Fruit fly (Drosophila melanogaster) whole organism, prepupa: ENCODE results near the gene tkv.
A peak's percentile ranks its signal among the peaks of the same experiment; 100 is the strongest.

Experiments
- Blimp-1 ChIP-seq: fragments of 200-800 bp; sonication (Bioruptor generic); optimal IDR thresholded peaks from 3 replicates; lab custom pipeline; 2017; ENCODE audit warnings: missing biosample characterization, missing genetic modification characterization, mild to moderate bottlenecking, moderate library complexity, missing genetic modification reagents
- CG10669 ChIP-seq: fragments of 200-800 bp; sonication (Bioruptor generic); optimal IDR thresholded peaks from 3 replicates; lab custom pipeline; 2018; ENCODE audit warnings: missing biosample characterization, mild to moderate bottlenecking, missing genetic modification characterization, moderate library complexity
- CG11294 ChIP-seq: fragments of 200-800 bp; sonication (Bioruptor generic); IDR thresholded peaks from 2 replicates; pipeline ENCODE4 v1.3.6; 2022; ENCODE audit warnings: missing biosample characterization, missing genetic modification characterization
- CG11762 ChIP-seq: fragments of 200-800 bp; sonication (Bioruptor generic); optimal IDR thresholded peaks from 3 replicates; lab custom pipeline; 2016; ENCODE audit warnings: missing biosample characterization, missing genetic modification characterization; ENCODE audit not compliant: insufficient read depth
- CG11902 ChIP-seq: fragments of 200-800 bp; sonication (Bioruptor generic); optimal IDR thresholded peaks from 3 replicates; lab custom pipeline; 2016; ENCODE audit warnings: missing biosample characterization, missing genetic modification characterization
- CG1621 ChIP-seq: fragments of 200-800 bp; sonication (Bioruptor generic); optimal IDR thresholded peaks from 3 replicates; lab custom pipeline; 2018; ENCODE audit warnings: missing biosample characterization, mild to moderate bottlenecking, missing genetic modification characterization
- CG16779 ChIP-seq: fragments of 200-800 bp; sonication (Bioruptor generic); optimal IDR thresholded peaks from 3 replicates; lab custom pipeline; 2017; ENCODE audit warnings: missing biosample characterization, mild to moderate bottlenecking, missing genetic modification characterization
- CG3032 ChIP-seq: fragments of 200-800 bp; optimal IDR thresholded peaks from 2 replicates; lab custom pipeline; 2019; ENCODE audit warnings: missing biosample characterization, mild to moderate bottlenecking, missing genetic modification characterization, moderate library complexity
- CG34406 ChIP-seq: fragments of 200-800 bp; sonication (Bioruptor generic); optimal IDR thresholded peaks from 3 replicates; lab custom pipeline; 2016; ENCODE audit warnings: missing biosample characterization, missing genetic modification characterization
- CG3919 ChIP-seq: fragments of 200-800 bp; sonication (Bioruptor generic); optimal IDR thresholded peaks from 3 replicates; lab custom pipeline; 2016; ENCODE audit warnings: missing biosample characterization, missing genetic modification characterization
- CG4318 ChIP-seq: fragments of 200-800 bp; sonication (Bioruptor generic); optimal IDR thresholded peaks from 3 replicates; lab custom pipeline; 2017; ENCODE audit warnings: missing biosample characterization, mild to moderate bottlenecking, missing genetic modification characterization
- CG6276 ChIP-seq: fragments of 200-800 bp; sonication (Bioruptor generic); optimal IDR thresholded peaks from 2 replicates; lab custom pipeline; 2017; ENCODE audit warnings: missing biosample characterization, mild to moderate bottlenecking, missing genetic modification characterization
- CG6808 ChIP-seq: fragments of 200-800 bp; sonication (Bioruptor generic); optimal IDR thresholded peaks from 3 replicates; lab custom pipeline; 2017; ENCODE audit warnings: missing biosample characterization, missing genetic modification characterization, mild to moderate bottlenecking, moderate library complexity, missing genetic modification reagents
- CG6854 ChIP-seq: fragments of 200-800 bp; sonication (Bioruptor generic); optimal IDR thresholded peaks from 2 replicates; lab custom pipeline; 2017; ENCODE audit warnings: missing biosample characterization, mild to moderate bottlenecking, missing genetic modification characterization
- CG7368 ChIP-seq: fragments of 200-800 bp; sonication (Bioruptor generic); optimal IDR thresholded peaks from 3 replicates; lab custom pipeline; 2016; ENCODE audit warnings: missing biosample characterization, missing genetic modification characterization
- CG9139 ChIP-seq: fragments of 200-800 bp; sonication (Bioruptor generic); optimal IDR thresholded peaks from 3 replicates; lab custom pipeline; 2017; ENCODE audit warnings: missing biosample characterization, mild to moderate bottlenecking, missing genetic modification characterization
- Eip75B ChIP-seq: fragments of 200-800 bp; sonication (Bioruptor generic); optimal IDR thresholded peaks from 3 replicates; lab custom pipeline; 2016; ENCODE audit warnings: missing biosample characterization, missing genetic modification characterization
- Eip93F ChIP-seq: fragments of 200-800 bp; sonication (Bioruptor generic); optimal IDR thresholded peaks from 2 replicates; lab custom pipeline; 2016; ENCODE audit warnings: missing biosample characterization, mild to moderate bottlenecking, missing genetic modification characterization
- Ets21C ChIP-seq: fragments of 200-800 bp; sonication (Bioruptor generic); optimal IDR thresholded peaks from 3 replicates; lab custom pipeline; 2016; ENCODE audit warnings: missing biosample characterization, missing genetic modification characterization
- Ets96B ChIP-seq: fragments of 200-800 bp; optimal IDR thresholded peaks from 2 replicates; lab custom pipeline; 2019; ENCODE audit warnings: missing biosample characterization, mild to moderate bottlenecking, missing genetic modification characterization, moderate library complexity
- Hr39 ChIP-seq: fragments of 200-800 bp; sonication (Bioruptor generic); optimal IDR thresholded peaks from 2 replicates; lab custom pipeline; 2016; ENCODE audit warnings: missing biosample characterization, missing genetic modification characterization
- Hr4 ChIP-seq: fragments of 200-800 bp; sonication (Bioruptor generic); optimal IDR thresholded peaks from 3 replicates; lab custom pipeline; 2016; ENCODE audit warnings: missing biosample characterization, missing genetic modification characterization
- Lpt ChIP-seq: fragments of 200-800 bp; sonication (Bioruptor generic); optimal IDR thresholded peaks from 3 replicates; lab custom pipeline; 2016; ENCODE audit warnings: missing biosample characterization, missing genetic modification characterization
- Met ChIP-seq: fragments of 200-800 bp; sonication (Bioruptor generic); optimal IDR thresholded peaks from 3 replicates; lab custom pipeline; 2016; ENCODE audit warnings: missing biosample characterization, missing genetic modification characterization
- OdsH ChIP-seq: fragments of 200-800 bp; sonication (Bioruptor generic); optimal IDR thresholded peaks from 3 replicates; lab custom pipeline; 2016; ENCODE audit warnings: missing biosample characterization, missing genetic modification characterization
- Smox ChIP-seq: fragments of 200-800 bp; sonication (Bioruptor generic); optimal IDR thresholded peaks from 3 replicates; lab custom pipeline; 2016; ENCODE audit warnings: missing biosample characterization, missing genetic modification characterization
- Sox102F ChIP-seq: fragments of 200-800 bp; sonication (Bioruptor generic); optimal IDR thresholded peaks from 2 replicates; lab custom pipeline; 2016; ENCODE audit warnings: missing biosample characterization, mild to moderate bottlenecking, missing genetic modification characterization
- Sox14 ChIP-seq: fragments of 200-800 bp; sonication (Bioruptor generic); optimal IDR thresholded peaks from 3 replicates; lab custom pipeline; 2016; ENCODE audit warnings: missing biosample characterization, missing genetic modification characterization
- Sox15 ChIP-seq: fragments of 200-800 bp; sonication (Bioruptor generic); optimal IDR thresholded peaks from 3 replicates; lab custom pipeline; 2016; ENCODE audit warnings: missing biosample characterization, missing genetic modification characterization
- achi ChIP-seq: fragments of 200-800 bp; sonication (Bioruptor generic); optimal IDR thresholded peaks from 3 replicates; lab custom pipeline; 2016; ENCODE audit warnings: missing biosample characterization, missing genetic modification characterization
- acj6 ChIP-seq: fragments of 200-800 bp; sonication (Bioruptor generic); optimal IDR thresholded peaks from 3 replicates; lab custom pipeline; 2016; ENCODE audit warnings: missing biosample characterization, missing genetic modification characterization
- cyc ChIP-seq: fragments of 200-800 bp; sonication (Bioruptor generic); optimal IDR thresholded peaks from 3 replicates; lab custom pipeline; 2016; ENCODE audit warnings: missing biosample characterization, missing genetic modification characterization
- dac ChIP-seq: fragments of 200-800 bp; sonication (Bioruptor generic); optimal IDR thresholded peaks from 2 replicates; lab custom pipeline; 2017; ENCODE audit warnings: missing biosample characterization, mild to moderate bottlenecking, missing genetic modification characterization
- dsx ChIP-seq: fragments of 200-800 bp; optimal IDR thresholded peaks from 3 replicates; lab custom pipeline; 2019; ENCODE audit warnings: missing biosample characterization, mild to moderate bottlenecking, missing genetic modification characterization, moderate library complexity; ENCODE audit not compliant: poor library complexity, severe bottlenecking
- eg ChIP-seq: fragments of 200-800 bp; sonication (Bioruptor generic); IDR thresholded peaks from 3 replicates; pipeline ENCODE4 v1.3.6; 2022; ENCODE audit warnings: missing biosample characterization, missing genetic modification characterization
- esn ChIP-seq: fragments of 200-800 bp; sonication (Bioruptor generic); optimal IDR thresholded peaks from 2 replicates; lab custom pipeline; 2016; ENCODE audit warnings: missing biosample characterization, mild to moderate bottlenecking, missing genetic modification characterization, moderate library complexity
- fkh ChIP-seq: fragments of 200-800 bp; sonication (Bioruptor generic); optimal IDR thresholded peaks from 3 replicates; lab custom pipeline; 2017; ENCODE audit warnings: missing biosample characterization, mild to moderate bottlenecking, missing genetic modification characterization, moderate library complexity
- lz ChIP-seq: fragments of 200-800 bp; sonication (Bioruptor generic); optimal IDR thresholded peaks from 3 replicates; lab custom pipeline; 2016; ENCODE audit warnings: missing biosample characterization, missing genetic modification characterization
- net ChIP-seq: fragments of 200-800 bp; sonication (Bioruptor generic); optimal IDR thresholded peaks from 3 replicates; lab custom pipeline; 2016; ENCODE audit warnings: missing biosample characterization, missing genetic modification characterization
- pdm3 ChIP-seq: fragments of 200-800 bp; sonication (Bioruptor generic); optimal IDR thresholded peaks from 3 replicates; lab custom pipeline; 2016; ENCODE audit warnings: missing biosample characterization, missing genetic modification characterization
- salr ChIP-seq, 2 experiments: fragments of 200-800 bp; sonication (Bioruptor generic); optimal IDR thresholded peaks; 3 replicates each; lab custom pipeline; 2016 to 2018; ENCODE audit warnings: missing biosample characterization in 2 of 2, missing genetic modification characterization in 2 of 2, mild to moderate bottlenecking in 1 of 2
- spab ChIP-seq: fragments of 200-800 bp; sonication (Bioruptor generic); optimal IDR thresholded peaks from 2 replicates; lab custom pipeline; 2017; ENCODE audit warnings: missing biosample characterization, mild to moderate bottlenecking, missing genetic modification characterization, missing genetic modification reagents
- ss ChIP-seq, 2 experiments: fragments of 200-800 bp; sonication (Bioruptor generic); optimal IDR thresholded peaks; 2 replicates in 1 of 2; 3 replicates in 1 of 2; lab custom pipeline; 2017 to 2018; ENCODE audit warnings: mild to moderate bottlenecking in 2 of 2, missing biosample characterization in 2 of 2, missing genetic modification characterization in 2 of 2, moderate library complexity in 1 of 2
- svp ChIP-seq: fragments of 200-800 bp; sonication (Bioruptor generic); peaks from one replicate; lab custom pipeline; 2016; ENCODE audit warnings: missing biosample characterization, missing genetic modification characterization
- vri ChIP-seq: fragments of 200-800 bp; sonication (Bioruptor generic); optimal IDR thresholded peaks from 3 replicates; lab custom pipeline; 2016; ENCODE audit warnings: missing biosample characterization, mild to moderate bottlenecking, missing genetic modification characterization

Gene tkv

dm6 chr2L:5294392-5295244 lies 23.4 kb upstream of the tkv start (continued):
- TF ChIP-seq ss (GFP tag; optimal IDR thresholded peaks at IDR 0.05; lab: Kevin White, UChicago) = peak; percentile 53 to 72
- peak; percentile 17 for TF ChIP-seq achi (GFP tag; lab: Kevin White, UChicago)
- TF ChIP-seq pdm3 (GFP tag; lab: Kevin White, UChicago) = no peak
- TF ChIP-seq CG16779 (tag; lab: Kevin White, UChicago) = peak; percentile 24
- TF ChIP-seq Smox = peak; percentile 17
- TF ChIP-seq Sox15 (GFP tag; lab: Kevin White, UChicago) = no peak
- peak; percentile 73 for TF ChIP-seq dsx (GFP tag; lab: Kevin White, UChicago)
- peak; percentile 41 for TF ChIP-seq Eip93F
- TF ChIP-seq CG3032 (tag; lab: Kevin White, UChicago) = peak; percentile 4
- peak; percentile 10 for TF ChIP-seq Met (GFP tag; lab: Kevin White, UChicago)
- peak; percentile 55 for TF ChIP-seq CG6854
- TF ChIP-seq CG6808 (GFP tag; lab: Kevin White, UChicago) = peak; percentile 41
- TF ChIP-seq Sox14 = peak; percentile 99

- TF ChIP-seq svp (GFP tag; lab: Kevin White, UChicago) = peak; percentile 99
- peak; percentile 93 for TF ChIP-seq Ets21C (GFP tag; lab: Kevin White, UChicago)
- peak; percentile 70 for TF ChIP-seq fkh (GFP tag; lab: Kevin White, UChicago)
- peak; percentile 93 to 97 for TF ChIP-seq ss (GFP tag; optimal IDR thresholded peaks at IDR 0.05; lab: Kevin White, UChicago)
- TF ChIP-seq Sox102F (GFP tag; lab: Kevin White, UChicago) = peak; percentile 96
- peak; percentile 94 for TF ChIP-seq CG1621 (tag; lab: Kevin White, UChicago)
- peak; percentile 96 for TF ChIP-seq acj6
- peak; percentile 86 for TF ChIP-seq CG6854
- TF ChIP-seq CG11902 (GFP tag; lab: Kevin White, UChicago) = peak; percentile 86
- peak; percentile 92 for TF ChIP-seq eg (GFP tag; lab: Robert Waterston, UW)
- peak; percentile 99 for TF ChIP-seq Ets96B (tag; lab: Kevin White, UChicago)
- TF ChIP-seq esn (GFP tag; lab: Kevin White, UChicago) = peak; percentile 96
- TF ChIP-seq CG10669 (GFP tag; lab: Kevin White, UChicago) = peak; percentile 97
- peak; percentile 97 for TF ChIP-seq Eip75B (GFP tag; lab: Kevin White, UChicago)
- peak; percentile 91 for TF ChIP-seq cyc
- peak; percentile 95 for TF ChIP-seq CG9139 (GFP tag; lab: Kevin White, UChicago)
- peak; percentile 94 for TF ChIP-seq Smox
- peak; percentile 94 for TF ChIP-seq achi (GFP tag; lab: Kevin White, UChicago)
- TF ChIP-seq CG6808 (GFP tag; lab: Kevin White, UChicago) = peak; percentile 96
- peak; percentile 82 to 86 for TF ChIP-seq salr (GFP tag; optimal IDR thresholded peaks at IDR 0.05; lab: Kevin White, UChicago)
- peak; percentile 91 for TF ChIP-seq CG11762 (GFP tag; lab: Kevin White, UChicago)
- peak; percentile 96 for TF ChIP-seq lz (GFP tag; lab: Kevin White, UChicago)
- TF ChIP-seq Hr4 = peak; percentile 89
- TF ChIP-seq pdm3 (GFP tag; lab: Kevin White, UChicago) = peak; percentile 96
- TF ChIP-seq CG6276 = peak; percentile 85
- no peak for TF ChIP-seq vri (GFP tag; lab: Kevin White, UChicago)
- peak; percentile 77 for TF ChIP-seq dac
- TF ChIP-seq CG7368 (GFP tag; lab: Kevin White, UChicago) = peak; percentile 92
- TF ChIP-seq spab (GFP tag; lab: Kevin White, UChicago) = peak; percentile 93
- peak; percentile 80 for TF ChIP-seq CG4318 (GFP tag; lab: Kevin White, UChicago)
- peak; percentile 94 for TF ChIP-seq CG16779 (tag; lab: Kevin White, UChicago)
- TF ChIP-seq OdsH (GFP tag; lab: Kevin White, UChicago) = peak; percentile 94
- TF ChIP-seq CG34406 (GFP tag; lab: Kevin White, UChicago) = peak; percentile 95
- peak; percentile 96 for TF ChIP-seq net
- peak; percentile 94 for TF ChIP-seq Hr39
- TF ChIP-seq Sox14 = peak; percentile 99
- peak; percentile 81 for TF ChIP-seq Lpt (GFP tag; lab: Kevin White, UChicago)
- TF ChIP-seq CG3919 = peak; percentile 95
- TF ChIP-seq Blimp-1 (GFP tag; lab: Kevin White, UChicago) = peak; percentile 82
- TF ChIP-seq Sox15 (GFP tag; lab: Kevin White, UChicago) = peak; percentile 89
- peak; percentile 78 for TF ChIP-seq CG11294 (GFP tag; lab: Robert Waterston, UW)
Observed at dm6 chr2L:5292977-5293513, 21.9 kb upstream of the tkv start.
